Fruit fly (Drosophila melanogaster) whole organism, wandering third instar larva: Measurements from ENCODE around the gene Sirt7.

Source experiments
- Hr83 ChIP-seq: fragments of 200-300 bp; sonication (Bioruptor generic); optimal IDR thresholded peaks from 2 replicates; lab custom pipeline; 2016; ENCODE audit warnings: missing biosample characterization, mild to moderate bottlenecking, missing genetic modification characterization, moderate library complexity; ENCODE audit not compliant: poor library complexity, severe bottlenecking
- OdsH ChIP-seq: fragments of 200-800 bp; sonication (Bioruptor generic); optimal IDR thresholded peaks from 2 replicates; lab custom pipeline; 2016; ENCODE audit warnings: missing biosample characterization, mild to moderate bottlenecking, missing genetic modification characterization
- lola ChIP-seq: fragments of >200 bp; optimal IDR thresholded peaks from 2 replicates; lab custom pipeline; 2017; ENCODE audit warnings: missing biosample characterization, missing genetic modification characterization
- psq ChIP-seq: fragments of 200-800 bp; sonication (Bioruptor generic); optimal IDR thresholded peaks from 3 replicates; lab custom pipeline; 2017; ENCODE audit warnings: missing biosample characterization, mild to moderate bottlenecking, missing genetic modification characterization, moderate library complexity

- TF ChIP-seq Hr83 (GFP tag; lab: Kevin White, UChicago) (no peak), psq (GFP tag; lab: Kevin White, UChicago) (no peak), lola (GFP tag; lab: Kevin White, UChicago) (no peak), OdsH (no peak)
These were observed 21.8 kb downstream of the Sirt7 start for dm6 chr3R:29077572-29077971.
